Worm (Caenorhabditis elegans) whole organism, young adult: ENCODE measurements around the gene lin-37.

Experiments used
- K12H6.12 ChIP-seq: fragments of 200-800 bp; sonication (Bioruptor generic); optimal IDR thresholded peaks from 2 replicates; lab custom pipeline; 2018; ENCODE audit warnings: mild to moderate bottlenecking, missing genetic modification characterization, missing compliant biosample characterization
- ama-1 ChIP-seq, 3 experiments: fragments of 150-350 bp in 1 of 3; sonication (generic microtip) in 2 of 3; optimal IDR thresholded peaks; 2 replicates each; lab custom pipeline; 2014 to 2018; ENCODE audit warnings: missing biosample characterization in 2 of 3, missing genetic modification characterization in 2 of 3, missing genetic modification reagents in 2 of 3
- die-1 ChIP-seq: sonication (generic microtip); optimal IDR thresholded peaks from 2 replicates; lab custom pipeline; 2016; ENCODE audit warnings: missing genotype, mild to moderate bottlenecking, missing genetic modification characterization, missing compliant biosample characterization

DNA sequence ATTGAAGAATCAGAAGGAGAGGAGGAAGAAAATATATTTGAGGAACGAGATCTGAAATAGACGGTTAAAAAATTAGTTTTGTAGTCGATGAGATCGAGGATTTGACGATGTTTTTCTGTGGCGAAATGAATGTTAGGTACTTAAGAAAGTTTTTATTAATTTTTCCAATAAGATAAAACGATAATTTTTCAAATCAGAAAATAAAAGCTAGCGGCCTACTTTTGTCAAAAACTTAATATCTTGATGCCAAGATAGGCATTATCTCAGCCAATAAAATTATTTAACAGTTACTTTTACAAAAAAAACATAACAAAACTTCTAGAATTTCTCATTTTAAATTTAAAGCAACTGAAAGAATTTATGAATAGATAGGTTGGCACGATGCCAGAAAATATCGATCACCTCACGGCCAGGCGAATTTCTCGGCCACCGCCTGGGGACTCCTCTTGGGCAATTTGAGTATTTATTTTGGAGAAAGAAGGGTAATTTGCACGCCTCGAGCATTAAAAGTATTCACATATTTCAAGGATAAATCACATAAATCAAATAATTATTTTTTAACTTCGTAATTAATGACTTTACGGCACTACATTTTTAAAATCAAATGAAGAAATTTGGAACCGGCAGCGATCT, 15.5 kb upstream of the lin-37 start, which contains the start of gene fubl-2:
- no peak for TF ChIP-seq die-1 (tag; lab: Kevin White, UChicago)
- TF ChIP-seq ama-1 (optimal IDR thresholded peaks at IDR 0.05; lab: Kevin White, UChicago) = no peak
- no peak for TF ChIP-seq ama-1 (GFP tag; optimal IDR thresholded peaks at IDR 0.05; lab: Kevin White, UChicago)
- no peak for TF ChIP-seq K12H6.12
